Worm (Caenorhabditis elegans) whole organism, early embryonic: ENCODE data around the gene lam-2.

Experiments used
- B0310.2 ChIP-seq: sonication (generic microtip); optimal IDR thresholded peaks from 2 replicates; lab custom pipeline; 2016; ENCODE audit warnings: mild to moderate bottlenecking, missing genetic modification characterization, missing compliant biosample characterization
- ama-1 ChIP-seq: fragments of 150-350 bp; optimal IDR thresholded peaks from 2 replicates; lab custom pipeline; 2014
- ceh-13 ChIP-seq: fragments of 200-800 bp; sonication (Bioruptor generic); optimal IDR thresholded peaks from 2 replicates; lab custom pipeline; 2018; ENCODE audit warnings: mild to moderate bottlenecking, missing genetic modification characterization, missing compliant biosample characterization
- ceh-36 ChIP-seq: sonication (generic microtip); optimal IDR thresholded peaks from 2 replicates; lab custom pipeline; 2016; ENCODE audit warnings: missing genetic modification characterization, inconsistent platforms, missing compliant biosample characterization
- ets-7 ChIP-seq: sonication (generic microtip); optimal IDR thresholded peaks from 2 replicates; lab custom pipeline; 2016; ENCODE audit warnings: missing genotype, missing genetic modification characterization, missing compliant biosample characterization
- flt-1 ChIP-seq: fragments of 200-800 bp; sonication (Bioruptor generic); IDR thresholded peaks from 2 replicates; pipeline ENCODE4 v1.3.6; 2022; ENCODE audit warnings: missing genetic modification characterization, missing compliant biosample characterization
- hmbx-1 ChIP-seq: sonication (generic microtip); optimal IDR thresholded peaks from 2 replicates; lab custom pipeline; 2016; ENCODE audit warnings: mild to moderate bottlenecking, missing genetic modification characterization, missing compliant biosample characterization
- hmg-4 ChIP-seq: fragments of 200-800 bp; sonication (Bioruptor generic); optimal IDR thresholded peaks from 2 replicates; lab custom pipeline; 2018; ENCODE audit warnings: mild to moderate bottlenecking, missing genetic modification characterization, missing compliant biosample characterization
- hnd-1 ChIP-seq: sonication (generic microtip); optimal IDR thresholded peaks from 2 replicates; lab custom pipeline; 2016; ENCODE audit warnings: missing genetic modification characterization, missing compliant biosample characterization
- pes-1 ChIP-seq: fragments of 200-800 bp; sonication (Bioruptor generic); IDR thresholded peaks from 2 replicates; pipeline ENCODE4 v1.3.6; 2022; ENCODE audit warnings: missing genetic modification reagents, missing genetic modification characterization, missing compliant biosample characterization
- scrt-1 ChIP-seq: fragments of 200-800 bp; sonication (Bioruptor generic); IDR thresholded peaks from 2 replicates; pipeline ENCODE4 v1.3.6; 2022; ENCODE audit warnings: missing genetic modification characterization, missing compliant biosample characterization
- tbx-11 ChIP-seq: fragments of 200-800 bp; sonication (Bioruptor generic); IDR thresholded peaks from 2 replicates; pipeline ENCODE4 v1.3.6; 2022; ENCODE audit warnings: missing genetic modification characterization, missing compliant biosample characterization
- tbx-37 ChIP-seq: fragments of 200-800 bp; sonication (Bioruptor generic); conservative IDR thresholded peaks from 2 replicates; pipeline ENCODE4 v1.3.6; 2022; ENCODE audit warnings: missing genetic modification reagents, missing genetic modification characterization, missing compliant biosample characterization
- tra-4 ChIP-seq: sonication (generic microtip); optimal IDR thresholded peaks from 2 replicates; lab custom pipeline; 2017; ENCODE audit warnings: missing genetic modification characterization, missing compliant biosample characterization

ce11 chrX:7170575-7171297, 19.7 kb upstream of the lam-2 start, which contains the start of gene bar-1:
- TF ChIP-seq tra-4 (tag; lab: Kevin White, UChicago) (no peak), flt-1 (GFP tag; lab: Robert Waterston, UW) (no peak), tbx-11 (GFP tag; lab: Robert Waterston, UW) (no peak), hmbx-1 (tag; lab: Kevin White, UChicago) (no peak), pes-1 (no peak), ama-1 (lab: Kevin White, UChicago) (no peak), ceh-13 (GFP tag; lab: Kevin White, UChicago) (no peak), ets-7 (tag; lab: Kevin White, UChicago) (no peak), hmg-4 (GFP tag; lab: Kevin White, UChicago) (no peak), ceh-36 (tag; lab: Kevin White, UChicago) (no peak), scrt-1 (GFP tag; lab: Robert Waterston, UW) (no peak), hnd-1 (tag; lab: Kevin White, UChicago) (no peak), B0310.2 (tag; lab: Kevin White, UChicago) (no peak), tbx-37 (no peak)
